Worm (Caenorhabditis elegans): ENCODE data around the gene ttbk-6.

Gene ttbk-6

ce11 chrIII:5080700-5081572, 6.4 kb downstream of the ttbk-6 start (continued):
- TF ChIP-seq npax-4 (tag; optimal IDR thresholded peaks at IDR 0.05): peak; percentile 29
- peak; percentile 57 for TF ChIP-seq sox-4 (tag; optimal IDR thresholded peaks at IDR 0.05)
- peak; percentile 46 for TF ChIP-seq sdc-2 (tag; optimal IDR thresholded peaks at IDR 0.05)
- peak; percentile 60 for TF ChIP-seq sox-2 (GFP tag; IDR thresholded peaks at IDR 0.05)
- TF ChIP-seq nhr-11 (tag; optimal IDR thresholded peaks at IDR 0.05): no peak
- TF ChIP-seq nfya-1 (tag; optimal IDR thresholded peaks at IDR 0.05): peak; percentile 52
- peak; percentile 67 for TF ChIP-seq che-1 (tag; optimal IDR thresholded peaks at IDR 0.05)
- no peak for TF ChIP-seq pax-1 (tag; optimal IDR thresholded peaks at IDR 0.05)
- peak; percentile 76 for TF ChIP-seq elt-2 (tag; optimal IDR thresholded peaks at IDR 0.05)
- TF ChIP-seq ceh-6 (GFP tag; optimal IDR thresholded peaks at IDR 0.05): peak; percentile 69
- TF ChIP-seq lim-6 (tag; optimal IDR thresholded peaks at IDR 0.05): peak; percentile 5
- peak; percentile 53 for TF ChIP-seq dve-1 (tag; optimal IDR thresholded peaks at IDR 0.05)
- TF ChIP-seq eyg-1 (tag; optimal IDR thresholded peaks at IDR 0.05): no peak
- peak; percentile 47 for TF ChIP-seq hlh-13 (GFP tag; optimal IDR thresholded peaks at IDR 0.05)
- TF ChIP-seq hlh-15 (tag; optimal IDR thresholded peaks at IDR 0.05): no peak
- TF ChIP-seq K02D7.2 (tag; optimal IDR thresholded peaks at IDR 0.05): peak; percentile 65
- no peak for TF ChIP-seq hlh-8 (tag; optimal IDR thresholded peaks at IDR 0.05)
- peak; percentile 57 for TF ChIP-seq nhr-232 (tag; optimal IDR thresholded peaks at IDR 0.05)
- TF ChIP-seq ama-1 (optimal IDR thresholded peaks at IDR 0.05): no peak
- peak; percentile 66 for TF ChIP-seq pha-2 (tag; optimal IDR thresholded peaks at IDR 0.05)
- peak; percentile 54 for TF ChIP-seq fax-1 (tag; optimal IDR thresholded peaks at IDR 0.05)
- peak; percentile 51 for TF ChIP-seq ztf-16 (tag; optimal IDR thresholded peaks at IDR 0.05)
- no peak for TF ChIP-seq ceh-30 (tag; optimal IDR thresholded peaks at IDR 0.05)
- TF ChIP-seq F13H6.1 (tag; optimal IDR thresholded peaks at IDR 0.05): no peak
- TF ChIP-seq odd-2 (tag; optimal IDR thresholded peaks at IDR 0.05): no peak
- peak; percentile 72 for TF ChIP-seq zip-5 (tag; optimal IDR thresholded peaks at IDR 0.05)
- TF ChIP-seq pqm-1 (tag; optimal IDR thresholded peaks at IDR 0.05): peak; percentile 4
- no peak for TF ChIP-seq pha-4 (tag; optimal IDR thresholded peaks at IDR 0.05)
- no peak for TF ChIP-seq pag-3 (tag; optimal IDR thresholded peaks at IDR 0.05; ENCODE audit: borderline replicate concordance)
- TF ChIP-seq unc-3 (GFP tag; conservative IDR thresholded peaks at IDR 0.05): 0 out of 2 replicates have a peak, but pooled peaks have one; percentile 52
- TF ChIP-seq unc-3 (tag; optimal IDR thresholded peaks at IDR 0.05): peak; percentile 25

DNA sequence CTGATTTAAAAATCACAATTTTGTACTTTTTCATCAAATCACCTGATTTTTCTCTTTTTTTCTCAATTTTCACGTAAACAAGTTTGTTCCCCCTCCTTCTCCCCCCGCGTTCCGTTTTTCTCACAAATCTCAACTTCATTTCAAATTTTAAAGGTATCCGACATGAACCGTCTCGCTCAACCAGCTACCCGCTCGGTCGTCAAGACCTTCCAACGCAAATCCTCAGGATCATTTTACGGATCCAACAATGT, 7.0 kb downstream of the ttbk-6 start, which contains the start of gene cox-6A:
cox-6A (plus strand) TSS at position 152 of the 251 bp plus-strand sequence.
- TF ChIP-seq ttx-3 (tag; optimal IDR thresholded peaks at IDR 0.05): no peak
- no peak for TF ChIP-seq sox-4 (tag; optimal IDR thresholded peaks at IDR 0.05)
- TF ChIP-seq mec-3 (tag; optimal IDR thresholded peaks at IDR 0.05; ENCODE audit: borderline replicate concordance): no peak
- no peak for TF ChIP-seq ceh-31 (tag; optimal IDR thresholded peaks at IDR 0.05)
- no peak for TF ChIP-seq ceh-14 (tag; optimal IDR thresholded peaks at IDR 0.05)
- no peak for TF ChIP-seq lim-6 (tag; optimal IDR thresholded peaks at IDR 0.05)
- TF ChIP-seq pqm-1 (tag; optimal IDR thresholded peaks at IDR 0.05): no peak
- TF ChIP-seq sdc-2 (tag; optimal IDR thresholded peaks at IDR 0.05): no peak
- no peak for TF ChIP-seq K02D7.2 (tag; optimal IDR thresholded peaks at IDR 0.05)
- TF ChIP-seq hlh-30 (tag; optimal IDR thresholded peaks at IDR 0.05; ENCODE audit: insufficient read depth): no peak
- TF ChIP-seq unc-3 (GFP tag; conservative IDR thresholded peaks at IDR 0.05): no peak
- TF ChIP-seq unc-3 (tag; optimal IDR thresholded peaks at IDR 0.05): no peak
- TF ChIP-seq syd-9 (tag; optimal IDR thresholded peaks at IDR 0.05): no peak
- TF ChIP-seq ceh-48 (tag; optimal IDR thresholded peaks at IDR 0.05): no peak
- TF ChIP-seq pax-1 (tag; optimal IDR thresholded peaks at IDR 0.05): no peak

DNA sequence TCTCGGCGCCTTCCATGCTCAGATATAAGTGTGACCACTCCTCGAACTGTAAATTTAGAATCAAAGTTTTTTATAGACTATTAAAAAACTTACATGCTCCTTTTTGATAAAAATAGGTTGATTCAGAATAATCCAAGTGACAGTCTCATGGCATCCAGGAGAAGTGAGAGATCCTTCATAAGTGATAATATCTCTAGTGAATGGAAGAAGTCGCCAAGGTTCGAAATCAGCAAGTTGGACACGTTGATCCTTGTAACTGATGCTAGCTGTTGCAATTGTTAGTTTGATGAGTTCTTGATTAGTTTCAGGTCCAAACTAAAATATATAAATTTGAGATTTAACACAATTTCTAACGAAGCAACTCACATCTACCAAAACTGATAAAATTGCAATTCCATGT, 8.8 kb downstream of the ttbk-6 start:
- TF ChIP-seq dmd-4 (tag; optimal IDR thresholded peaks at IDR 0.05; ENCODE audit: borderline replicate concordance) (no peak), npax-4 (tag; optimal IDR thresholded peaks at IDR 0.05) (no peak), odd-2 (tag; optimal IDR thresholded peaks at IDR 0.05) (no peak), nfya-1 (tag; optimal IDR thresholded peaks at IDR 0.05) (no peak), elt-2 (tag; optimal IDR thresholded peaks at IDR 0.05) (no peak), unc-86 (tag; optimal IDR thresholded peaks at IDR 0.05) (no peak), fax-1 (tag; optimal IDR thresholded peaks at IDR 0.05) (no peak), C38D4.7 (GFP tag; optimal IDR thresholded peaks at IDR 0.05) (no peak), hlh-6 (tag; optimal IDR thresholded peaks at IDR 0.05) (no peak), sox-4 (tag; optimal IDR thresholded peaks at IDR 0.05) (no peak), T23F11.4 (GFP tag; optimal IDR thresholded peaks at IDR 0.05) (no peak), zip-5 (tag; optimal IDR thresholded peaks at IDR 0.05) (no peak), ceh-22 (tag; optimal IDR thresholded peaks at IDR 0.05) (no peak), mec-3 (tag; optimal IDR thresholded peaks at IDR 0.05; ENCODE audit: borderline replicate concordance) (no peak), ceh-31 (tag; optimal IDR thresholded peaks at IDR 0.05) (no peak), hlh-30 (tag; optimal IDR thresholded peaks at IDR 0.05; ENCODE audit: insufficient read depth) (no peak)
